Worm (Caenorhabditis elegans) whole organism, young adult: Measurements from ENCODE around the gene pdcd-2.
A peak's percentile ranks its signal among the peaks of the same experiment; 100 is the strongest.

Source experiments
- B0019.2 ChIP-seq: fragments of 200-800 bp; sonication (Bioruptor generic); conservative IDR thresholded peaks from 2 replicates; pipeline ENCODE4 v1.3.6; 2022; ENCODE audit warnings: missing genetic modification reagents, missing genetic modification characterization, missing compliant biosample characterization
- B0336.3 ChIP-seq: fragments of 200-800 bp; sonication (Bioruptor generic); IDR thresholded peaks from 2 replicates; pipeline ENCODE4 v1.3.6; 2022; ENCODE audit warnings: missing genetic modification characterization, missing compliant biosample characterization
- C17E4.6 ChIP-seq: fragments of 200-800 bp; sonication (Bioruptor generic); IDR thresholded peaks from 2 replicates; pipeline ENCODE4 v1.3.6; 2022; ENCODE audit warnings: missing genetic modification reagents, missing genetic modification characterization, missing compliant biosample characterization
- D2030.7 ChIP-seq: fragments of 200-800 bp; sonication (Bioruptor generic); IDR thresholded peaks from 2 replicates; pipeline ENCODE4 v1.3.6; 2022; ENCODE audit warnings: missing genetic modification reagents, missing genetic modification characterization, missing compliant biosample characterization
- F37B4.10 ChIP-seq: fragments of 200-800 bp; sonication (Bioruptor generic); IDR thresholded peaks from 2 replicates; pipeline ENCODE4 v1.3.6; 2022; ENCODE audit warnings: missing genetic modification characterization, missing compliant biosample characterization
- F52B5.7 ChIP-seq: sonication (generic microtip); optimal IDR thresholded peaks from 2 replicates; lab custom pipeline; 2016; ENCODE audit warnings: mild to moderate bottlenecking, missing genetic modification characterization, missing compliant biosample characterization
- K12H6.12 ChIP-seq: fragments of 200-800 bp; sonication (Bioruptor generic); optimal IDR thresholded peaks from 2 replicates; lab custom pipeline; 2018; ENCODE audit warnings: mild to moderate bottlenecking, missing genetic modification characterization, missing compliant biosample characterization
- T07F8.4 ChIP-seq: sonication (generic microtip); optimal IDR thresholded peaks from 2 replicates; lab custom pipeline; 2016; ENCODE audit warnings: mild to moderate bottlenecking, missing genetic modification characterization, moderate library complexity, missing compliant biosample characterization
- Y53G8AR.9 ChIP-seq: fragments of 200-800 bp; sonication (Bioruptor generic); conservative IDR thresholded peaks from 2 replicates; pipeline ENCODE4 v1.3.6; 2022; ENCODE audit warnings: missing genetic modification reagents, missing genetic modification characterization, missing compliant biosample characterization
- Y79H2A.3 ChIP-seq: fragments of 200-800 bp; sonication (Bioruptor generic); conservative IDR thresholded peaks from 2 replicates; pipeline ENCODE4 v1.3.6; 2022; ENCODE audit warnings: missing genetic modification reagents, missing genetic modification characterization, missing compliant biosample characterization
- ama-1 ChIP-seq, 3 experiments: fragments of 150-350 bp in 1 of 3; sonication (generic microtip) in 2 of 3; optimal IDR thresholded peaks; 2 replicates each; lab custom pipeline; 2014 to 2018; ENCODE audit warnings: missing biosample characterization in 2 of 3, missing genetic modification characterization in 2 of 3, missing genetic modification reagents in 2 of 3
- atf-7 ChIP-seq: sonication (generic microtip); optimal IDR thresholded peaks from 2 replicates; lab custom pipeline; 2017; ENCODE audit warnings: mild to moderate bottlenecking, missing genetic modification characterization, missing compliant biosample characterization
- attf-3 ChIP-seq: fragments of 200-800 bp; sonication (Bioruptor generic); conservative IDR thresholded peaks from 2 replicates; pipeline ENCODE4 v1.3.6; 2022; ENCODE audit warnings: missing genetic modification reagents, missing genetic modification characterization, missing compliant biosample characterization
- ccch-3 ChIP-seq: fragments of 200-800 bp; sonication (Bioruptor generic); optimal IDR thresholded peaks from 2 replicates; lab custom pipeline; 2018; ENCODE audit warnings: mild to moderate bottlenecking, missing genetic modification characterization, missing compliant biosample characterization
- cebp-2 ChIP-seq: fragments of 200-800 bp; sonication (Bioruptor generic); IDR thresholded peaks from 2 replicates; pipeline ENCODE4 v1.3.6; 2022; ENCODE audit warnings: missing genetic modification characterization, missing compliant biosample characterization
- ceh-27 ChIP-seq: fragments of 200-800 bp; sonication (Bioruptor generic); optimal IDR thresholded peaks from 2 replicates; lab custom pipeline; 2018; ENCODE audit warnings: mild to moderate bottlenecking, missing genetic modification characterization, moderate library complexity, missing compliant biosample characterization
- dox-1 ChIP-seq: fragments of 200-800 bp; sonication (Bioruptor generic); IDR thresholded peaks from 2 replicates; pipeline ENCODE4 v1.3.6; 2022; ENCODE audit warnings: missing genetic modification reagents, missing genetic modification characterization, missing compliant biosample characterization
- dpl-1 ChIP-seq: fragments of 150-350 bp; optimal IDR thresholded peaks from 2 replicates; lab custom pipeline; 2014; ENCODE audit warnings: missing biosample characterization, missing genetic modification reagents, missing genetic modification characterization
- ets-4 ChIP-seq: fragments of 200-800 bp; sonication (Bioruptor generic); optimal IDR thresholded peaks from 2 replicates; lab custom pipeline; 2018; ENCODE audit warnings: mild to moderate bottlenecking, missing genetic modification characterization, missing compliant biosample characterization
- hlh-12 ChIP-seq: sonication (generic microtip); optimal IDR thresholded peaks from 2 replicates; lab custom pipeline; 2016; ENCODE audit warnings: missing genetic modification characterization, missing compliant biosample characterization
- hmg-20 ChIP-seq: fragments of 200-800 bp; sonication (Bioruptor generic); IDR thresholded peaks from 2 replicates; pipeline ENCODE4 v1.3.6; 2022; ENCODE audit warnings: missing genetic modification reagents, missing genetic modification characterization, missing compliant biosample characterization
- lin-35 ChIP-seq, 3 experiments: fragments of 150-350 bp in 2 of 3; sonication (generic microtip) in 1 of 3; optimal IDR thresholded peaks; 2 replicates each; lab custom pipeline; 2014 to 2018; ENCODE audit warnings: missing biosample characterization in 3 of 3, missing genetic modification characterization in 3 of 3, missing genetic modification reagents in 3 of 3
- lsl-1 ChIP-seq: fragments of 200-800 bp; sonication (Bioruptor generic); optimal IDR thresholded peaks from 2 replicates; lab custom pipeline; 2018; ENCODE audit warnings: mild to moderate bottlenecking, missing genetic modification characterization, moderate library complexity, missing compliant biosample characterization
- madf-8 ChIP-seq: fragments of 200-800 bp; sonication (Bioruptor generic); conservative IDR thresholded peaks from 2 replicates; pipeline ENCODE4 v1.3.6; 2022; ENCODE audit warnings: missing genetic modification reagents, missing genetic modification characterization, missing compliant biosample characterization
- mes-4 ChIP-seq: sonication (generic microtip); optimal IDR thresholded peaks from 2 replicates; lab custom pipeline; 2016; ENCODE audit warnings: missing genotype, missing genetic modification characterization, missing compliant biosample characterization
- nfya-2 ChIP-seq: fragments of 200-800 bp; sonication (Bioruptor generic); IDR thresholded peaks from 2 replicates; pipeline ENCODE4 v1.3.6; 2022; ENCODE audit warnings: missing genetic modification reagents, missing genetic modification characterization, missing compliant biosample characterization
- nfyb-1 ChIP-seq: fragments of 200-800 bp; sonication (Bioruptor generic); IDR thresholded peaks from 2 replicates; pipeline ENCODE4 v1.3.6; 2022; ENCODE audit warnings: missing genetic modification reagents, missing genetic modification characterization, missing compliant biosample characterization
- nhr-120 ChIP-seq: fragments of 200-800 bp; sonication (Bioruptor generic); IDR thresholded peaks from 2 replicates; pipeline ENCODE4 v1.3.6; 2022; ENCODE audit warnings: missing genetic modification characterization, missing compliant biosample characterization
- nhr-27 ChIP-seq: fragments of 200-800 bp; sonication (Bioruptor generic); optimal IDR thresholded peaks from 2 replicates; lab custom pipeline; 2018; ENCODE audit warnings: mild to moderate bottlenecking, missing genetic modification characterization, moderate library complexity, missing compliant biosample characterization
- rec-8 ChIP-seq, 2 experiments: sonication (generic microtip); optimal IDR thresholded peaks; 2 replicates each; lab custom pipeline; 2016; ENCODE audit warnings: mild to moderate bottlenecking in 2 of 2, missing genetic modification characterization in 2 of 2, missing genetic modification reagents in 2 of 2, missing genotype in 2 of 2, missing biosample characterization in 1 of 2, missing compliant biosample characterization in 1 of 2, moderate library complexity in 1 of 2
- sdz-38 ChIP-seq: sonication (generic microtip); optimal IDR thresholded peaks from 2 replicates; lab custom pipeline; 2016; ENCODE audit warnings: missing genotype, missing genetic modification characterization, missing compliant biosample characterization
- snpc-1.1 ChIP-seq: sonication (generic microtip); optimal IDR thresholded peaks from 2 replicates; lab custom pipeline; 2017; ENCODE audit warnings: missing genetic modification characterization, mild to moderate bottlenecking, missing compliant biosample characterization, antibody characterized with exemption, moderate library complexity, missing genotype, missing genetic modification reagents; ENCODE audit not compliant: insufficient read depth
- snpc-1.3 ChIP-seq: sonication (generic microtip); optimal IDR thresholded peaks from 2 replicates; lab custom pipeline; 2017; ENCODE audit warnings: missing genetic modification characterization, mild to moderate bottlenecking, missing compliant biosample characterization, antibody characterized with exemption, moderate library complexity, missing genotype, missing genetic modification reagents; ENCODE audit not compliant: insufficient read depth
- snpc-4 ChIP-seq, 5 experiments: fragments of 150-350 bp in 1 of 5; sonication (generic microtip) in 4 of 5; optimal IDR thresholded peaks; 2 replicates each; lab custom pipeline; 2014 to 2018; ENCODE audit warnings: missing genetic modification characterization in 5 of 5, missing biosample characterization in 3 of 5, antibody characterized with exemption in 2 of 5, mild to moderate bottlenecking in 2 of 5, missing compliant biosample characterization in 2 of 5, missing genotype in 2 of 5, moderate library complexity in 2 of 5, missing genetic modification reagents in 1 of 5
- somi-1 ChIP-seq: fragments of 200-800 bp; sonication (Bioruptor generic); optimal IDR thresholded peaks from 2 replicates; lab custom pipeline; 2018; ENCODE audit warnings: mild to moderate bottlenecking, missing genetic modification characterization, missing compliant biosample characterization
- sptf-2 ChIP-seq: fragments of 200-800 bp; sonication (Bioruptor generic); optimal IDR thresholded peaks from 2 replicates; lab custom pipeline; 2018; ENCODE audit warnings: mild to moderate bottlenecking, missing genetic modification characterization, missing compliant biosample characterization
- tbp1 ChIP-seq: fragments of 200-800 bp; sonication (Bioruptor generic); optimal IDR thresholded peaks from 2 replicates; lab custom pipeline; 2018; ENCODE audit warnings: mild to moderate bottlenecking, missing genetic modification characterization, missing compliant biosample characterization
- unc-130 ChIP-seq: sonication (generic microtip); optimal IDR thresholded peaks from 2 replicates; lab custom pipeline; 2016; ENCODE audit warnings: missing genetic modification reagents, missing genetic modification characterization, missing compliant biosample characterization
- ztf-18 ChIP-seq: sonication (generic microtip); optimal IDR thresholded peaks from 2 replicates; lab custom pipeline; 2016; ENCODE audit warnings: missing genotype, mild to moderate bottlenecking, missing genetic modification characterization, missing compliant biosample characterization
- ztf-26 ChIP-seq: sonication (generic microtip); optimal IDR thresholded peaks from 2 replicates; lab custom pipeline; 2017; ENCODE audit warnings: missing genetic modification characterization, missing compliant biosample characterization
- ztf-6 ChIP-seq: fragments of 200-800 bp; sonication (Bioruptor generic); IDR thresholded peaks from 2 replicates; pipeline ENCODE4 v1.3.6; 2022; ENCODE audit warnings: missing genetic modification reagents, missing genetic modification characterization, missing compliant biosample characterization

pdcd-2 gene

ce11 chrIII:4395857-4396256, 22.0 kb downstream of the pdcd-2 start:
- TF ChIP-seq nhr-27 (tag; lab: Kevin White, UChicago) (no peak), ets-4 (no peak), attf-3 (GFP tag; lab: Robert Waterston, UW) (no peak), unc-130 (GFP tag; lab: Kevin White, UChicago) (no peak), Y53G8AR.9 (GFP tag; lab: Robert Waterston, UW) (no peak), atf-7 (tag; lab: Kevin White, UChicago) (no peak), nfyb-1 (peak; percentile 93)
- TF ChIP-seq, all 124 proteins: peak for 1

- no peak for TF ChIP-seq cebp-2 (GFP tag; lab: Robert Waterston, UW)
- TF ChIP-seq attf-3 (GFP tag; lab: Robert Waterston, UW): no peak
- no peak for TF ChIP-seq ztf-26 (tag; lab: Kevin White, UChicago)
- TF ChIP-seq K12H6.12 (tag; lab: Kevin White, UChicago): no peak
- TF ChIP-seq F52B5.7 (tag; lab: Kevin White, UChicago): no peak
- TF ChIP-seq lsl-1 (GFP tag; lab: Kevin White, UChicago): no peak
- TF ChIP-seq rec-8 (tag; optimal IDR thresholded peaks at IDR 0.05; lab: Kevin White, UChicago): no peak
- TF ChIP-seq sdz-38 (tag; lab: Kevin White, UChicago): no peak
- TF ChIP-seq lin-35 (GFP tag; optimal IDR thresholded peaks at IDR 0.05; lab: Kevin White, UChicago): no peak
- no peak for TF ChIP-seq ztf-6
- no peak for TF ChIP-seq ceh-27 (GFP tag; lab: Kevin White, UChicago)
- TF ChIP-seq dpl-1: no peak
- TF ChIP-seq snpc-1.3 (tag; lab: Kevin White, UChicago): no peak
- TF ChIP-seq madf-8 (GFP tag; lab: Robert Waterston, UW): no peak
These were observed 23.4 kb downstream of the pdcd-2 start, which contains the start of gene R07E5.4 for ce11 chrIII:4394496-4394895. Gene R07E5.4 (plus strand): TSS chrIII:4394796.

- TF ChIP-seq nhr-27 (tag; lab: Kevin White, UChicago) (no peak), dox-1 (GFP tag; lab: Robert Waterston, UW) (no peak), D2030.7 (GFP tag; lab: Robert Waterston, UW) (no peak), ztf-18 (tag; lab: Kevin White, UChicago) (no peak), hmg-20 (GFP tag; lab: Robert Waterston, UW) (no peak), ccch-3 (GFP tag; lab: Kevin White, UChicago) (no peak), nhr-120 (no peak), sptf-2 (no peak), B0336.3 (no peak), sdz-38 (tag; lab: Kevin White, UChicago) (no peak), Y79H2A.3 (GFP tag; lab: Robert Waterston, UW) (no peak), rec-8 (tag; optimal IDR thresholded peaks at IDR 0.05; lab: Kevin White, UChicago) (no peak)
- TF ChIP-seq, all 124 proteins: peak for 0
These were observed 25.9 kb downstream of the pdcd-2 start for ce11 chrIII:4391938-4392337.

ce11 chrIII:4391319-4391718, 26.5 kb downstream of the pdcd-2 start:
- TF ChIP-seq nfya-2 (GFP tag; lab: Robert Waterston, UW) (no peak), T07F8.4 (tag; lab: Kevin White, UChicago) (no peak), ztf-26 (tag; lab: Kevin White, UChicago) (no peak), F37B4.10 (GFP tag; lab: Robert Waterston, UW) (no peak), hlh-12 (tag; lab: Kevin White, UChicago) (no peak), snpc-1.1 (tag; lab: Kevin White, UChicago) (no peak), tbp1 (GFP tag; lab: Kevin White, UChicago) (no peak), lsl-1 (GFP tag; lab: Kevin White, UChicago) (no peak), snpc-4 (GFP tag; optimal IDR thresholded peaks at IDR 0.05; lab: Kevin White, UChicago) (no peak), snpc-4 (tag; optimal IDR thresholded peaks at IDR 0.05; lab: Kevin White, UChicago) (no peak), somi-1 (GFP tag; lab: Kevin White, UChicago) (no peak), C17E4.6 (GFP tag; lab: Robert Waterston, UW) (no peak), B0019.2 (GFP tag; lab: Robert Waterston, UW) (no peak), mes-4 (tag; lab: Kevin White, UChicago) (no peak), ama-1 (optimal IDR thresholded peaks at IDR 0.05; lab: Kevin White, UChicago) (no peak), ama-1 (GFP tag; optimal IDR thresholded peaks at IDR 0.05; lab: Kevin White, UChicago) (no peak)
- TF ChIP-seq, all 124 proteins: peak for 0
